Worm (Caenorhabditis elegans): Measurements from ENCODE around the gene srj-50.

ce11 chrV:2848290-2848937 lies 15.6 kb downstream of the srj-50 start, which contains the start of gene srj-49:
- TF ChIP-seq ztf-11 (tag; optimal IDR thresholded peaks at IDR 0.05) = no peak
- TF ChIP-seq unc-120 (tag; optimal IDR thresholded peaks at IDR 0.05; ENCODE audit: poor library complexity, severe bottlenecking) = no peak
- no peak for TF ChIP-seq nhr-2 (tag; optimal IDR thresholded peaks at IDR 0.05)
- no peak for TF ChIP-seq unc-62 (GFP tag; optimal IDR thresholded peaks at IDR 0.05)
- no peak for TF ChIP-seq blmp-1 (tag; optimal IDR thresholded peaks at IDR 0.05)
- TF ChIP-seq elt-1 (tag; optimal IDR thresholded peaks at IDR 0.05; ENCODE audit: borderline replicate concordance, insufficient read depth) = no peak
- no peak for TF ChIP-seq mep-1 (tag; optimal IDR thresholded peaks at IDR 0.05)
- TF ChIP-seq unc-39 (tag; optimal IDR thresholded peaks at IDR 0.05) = no peak
- no peak for TF ChIP-seq lin-32 (GFP tag; optimal IDR thresholded peaks at IDR 0.05)
- no peak for TF ChIP-seq nhr-28 (tag; optimal IDR thresholded peaks at IDR 0.05)
- TF ChIP-seq pha-4 (tag; optimal IDR thresholded peaks at IDR 0.05) = no peak
- TF ChIP-seq snpc-4 (tag; optimal IDR thresholded peaks at IDR 0.05) = no peak
- TF ChIP-seq mab-5 (tag; optimal IDR thresholded peaks at IDR 0.05) = no peak
- no peak for TF ChIP-seq nhr-237 (tag; optimal IDR thresholded peaks at IDR 0.05)

Measured in whole organism, mixed stage, embryonic.